Worm (Caenorhabditis elegans) whole organism, L4/young adult: Measurements from ENCODE around the gene vps-53.

Experiments used
- W03F9.2 ChIP-seq: fragments of 150-350 bp; optimal IDR thresholded peaks from 2 replicates; lab custom pipeline; 2014; ENCODE audit warnings: missing biosample characterization, missing genetic modification characterization
- him-1 ChIP-seq: sonication (generic microtip); optimal IDR thresholded peaks from 2 replicates; lab custom pipeline; 2016; ENCODE audit warnings: missing genotype, missing genetic modification reagents, missing genetic modification characterization, missing compliant biosample characterization

DNA sequence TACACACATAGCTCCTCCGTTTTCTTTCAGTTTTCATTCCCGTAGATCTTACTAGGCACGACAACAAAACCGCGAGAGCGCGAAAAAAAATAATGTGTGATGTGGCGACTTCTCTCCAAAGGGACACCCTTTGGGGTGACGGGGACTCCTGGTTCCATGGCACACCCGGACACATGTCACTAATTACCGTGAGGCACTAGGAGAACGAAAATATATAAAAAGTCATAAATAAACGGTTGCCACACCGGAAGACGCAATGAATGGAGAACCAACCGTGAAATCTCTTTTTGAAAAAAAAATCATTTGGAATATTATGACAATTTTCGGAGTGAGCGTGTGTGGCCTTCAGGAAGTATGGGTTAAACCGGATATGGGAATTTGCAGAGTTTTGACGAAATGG, 26.9 kb downstream of the vps-53 start:
- TF ChIP-seq him-1 (no peak), W03F9.2 (tag; lab: Kevin White, UChicago) (no peak)
